Worm (Caenorhabditis elegans): ENCODE measurements around the gene Y53F4B.36.

ce11 chrII:15183139-15183538 is 7.4 kb downstream of the Y53F4B.36 start, which contains the start of gene gst-34:
- TF ChIP-seq R02D3.7 (tag; optimal IDR thresholded peaks at IDR 0.05) (no peak), lin-11 (tag; optimal IDR thresholded peaks at IDR 0.05) (no peak), dmd-4 (tag; optimal IDR thresholded peaks at IDR 0.05) (no peak), egl-27 (tag; optimal IDR thresholded peaks at IDR 0.05) (no peak), zag-1 (tag; optimal IDR thresholded peaks at IDR 0.05) (no peak), C34F6.9 (tag; optimal IDR thresholded peaks at IDR 0.05) (no peak)
